Fruit fly (Drosophila melanogaster) whole organism: ENCODE results near the gene CG14273.

Experiments used
- CG8478 ChIP-seq: fragments of >200 bp; optimal IDR thresholded peaks from 2 replicates; lab custom pipeline; 2018; ENCODE audit warnings: inconsistent platforms
- Dll ChIP-seq: fragments of >200 bp; optimal IDR thresholded peaks from 2 replicates; lab custom pipeline; 2017
- EcR ChIP-seq, 2 experiments: fragments of >200 bp; optimal IDR thresholded peaks; 2 replicates each; lab custom pipeline; 2017; ENCODE audit warnings: missing biosample characterization in 2 of 2, missing genetic modification characterization in 2 of 2, missing genetic modification reagents in 2 of 2
- pan ChIP-seq: fragments of >200 bp; optimal IDR thresholded peaks from 2 replicates; lab custom pipeline; 2017
- psq ChIP-seq: fragments of >200 bp; optimal IDR thresholded peaks from 2 replicates; lab custom pipeline; 2017
- usp ChIP-seq: fragments of >200 bp; optimal IDR thresholded peaks from 2 replicates; lab custom pipeline; 2017; ENCODE audit warnings: missing biosample characterization, missing genetic modification characterization, mixed read lengths

CG14273 gene

DNA sequence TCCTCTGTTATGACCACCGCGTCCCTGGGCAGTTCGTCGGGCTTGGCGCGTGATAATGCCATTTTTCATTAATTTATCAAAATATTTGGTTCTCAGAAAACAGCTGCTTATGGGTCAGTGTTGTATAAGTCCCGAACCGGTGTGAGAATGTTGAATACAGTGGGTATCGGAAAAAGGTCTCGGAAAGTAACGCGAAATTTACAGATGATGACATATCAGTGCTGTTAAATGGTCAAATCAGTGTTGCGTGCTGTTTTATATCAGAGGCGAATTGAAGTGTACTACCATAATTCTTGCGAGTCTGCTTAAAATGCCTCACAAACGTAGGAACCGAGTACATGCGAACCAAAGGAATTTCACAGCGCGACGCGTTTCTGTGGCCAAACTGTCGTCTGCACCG, 40.2 kb downstream of the CG14273 start, which contains the start of the genes CG13392 and Rcd4:
Gene CG13392 (minus strand): TSS at position 162 of the 400 bp plus-strand sequence.
Gene Rcd4 (plus strand): TSS at position 216 of the 400 bp plus-strand sequence.
- no peak for TF ChIP-seq psq (lab: Kevin White, UChicago)
- no peak for TF ChIP-seq Dll (lab: Kevin White, UChicago)
- TF ChIP-seq pan (lab: Kevin White, UChicago) = no peak
- no peak for TF ChIP-seq usp (GFP tag; lab: Kevin White, UChicago)
- TF ChIP-seq EcR (GFP tag; optimal IDR thresholded peaks at IDR 0.05; lab: Kevin White, UChicago) = no peak
- TF ChIP-seq CG8478 (lab: Kevin White, UChicago) = no peak

DNA sequence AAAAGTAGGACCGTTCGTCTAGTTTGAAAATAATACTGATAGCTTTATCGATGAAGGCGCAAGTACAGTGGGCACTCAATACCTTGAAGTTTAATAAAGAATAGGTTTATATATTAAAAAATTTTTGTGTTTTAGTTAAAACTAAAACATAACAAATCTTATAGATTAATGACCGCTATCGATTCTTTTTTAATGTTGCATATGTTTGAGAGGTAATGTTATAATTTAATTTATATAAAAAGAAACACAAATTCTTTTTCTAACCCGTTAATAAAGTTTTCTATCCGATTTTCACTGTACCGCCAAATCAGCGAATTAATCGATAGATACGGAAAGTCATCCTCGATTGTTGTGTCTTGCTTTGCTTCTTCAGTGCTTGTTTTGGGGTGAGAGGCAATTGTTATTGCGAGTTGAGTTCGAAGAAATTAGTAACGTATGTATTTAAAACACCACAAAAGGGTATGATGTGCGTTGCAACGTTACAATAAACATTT, 41.7 kb downstream of the CG14273 start, which contains the start of the genes Dad1 and CG13384:
Gene Dad1 (minus strand): TSS at position 30 of the 494 bp plus-strand sequence.
Gene CG13384 (plus strand): TSS at position 348 of the 494 bp plus-strand sequence.
- TF ChIP-seq pan (lab: Kevin White, UChicago) (no peak), psq (lab: Kevin White, UChicago) (no peak), usp (GFP tag; lab: Kevin White, UChicago) (no peak), EcR (GFP tag; optimal IDR thresholded peaks at IDR 0.05; lab: Kevin White, UChicago) (no peak), Dll (lab: Kevin White, UChicago) (no peak), CG8478 (lab: Kevin White, UChicago) (no peak)

DNA sequence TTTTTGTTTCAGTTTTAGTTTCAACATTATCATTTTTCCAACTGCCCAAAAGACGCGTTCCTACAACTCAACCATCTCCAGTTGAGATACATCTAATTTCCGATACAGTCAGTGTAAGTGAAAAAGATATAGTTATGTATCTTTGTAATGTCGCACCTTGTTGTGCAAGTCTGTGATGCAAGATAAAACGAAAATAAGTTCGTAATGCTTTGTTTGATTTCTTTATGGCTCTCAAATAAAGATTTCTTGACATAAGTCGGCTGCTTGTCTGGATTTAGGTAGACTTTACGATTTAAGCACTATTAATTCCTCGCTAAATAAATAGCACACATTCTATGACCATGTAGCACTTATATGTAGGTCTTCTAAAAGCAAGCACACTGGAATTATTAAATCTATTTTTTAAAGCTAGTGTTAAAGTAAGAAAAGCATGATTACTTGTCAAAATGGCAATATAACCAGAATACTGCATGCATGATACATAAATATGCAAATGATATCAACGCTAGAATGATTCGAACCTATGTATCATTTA, 42.6 kb downstream of the CG14273 start:
- TF ChIP-seq CG8478 (lab: Kevin White, UChicago) (no peak), EcR (GFP tag; optimal IDR thresholded peaks at IDR 0.05; lab: Kevin White, UChicago) (no peak)

DNA sequence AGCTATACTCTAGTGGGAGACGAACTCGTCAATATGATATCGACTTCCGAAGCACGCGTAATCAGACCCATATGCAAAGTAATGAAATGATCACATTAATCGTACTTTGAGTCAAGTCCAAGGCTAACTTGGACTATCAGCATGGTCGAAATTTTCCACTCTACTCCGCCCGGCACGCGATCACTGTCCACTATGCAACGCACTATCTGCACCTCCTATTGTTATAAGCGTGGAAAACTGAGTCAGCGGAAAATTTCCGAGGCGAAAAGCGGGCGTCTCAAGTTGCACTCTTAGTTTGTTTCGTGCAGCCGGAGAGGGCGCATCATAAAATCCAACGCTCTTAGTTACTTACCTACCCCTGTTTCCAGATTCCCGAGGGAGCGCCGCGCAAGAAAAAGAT, 43.4 kb downstream of the CG14273 start:
- no peak for TF ChIP-seq EcR (GFP tag; optimal IDR thresholded peaks at IDR 0.05; lab: Kevin White, UChicago)
- no peak for TF ChIP-seq Dll (lab: Kevin White, UChicago)
- TF ChIP-seq usp (GFP tag; lab: Kevin White, UChicago) = no peak
- TF ChIP-seq CG8478 (lab: Kevin White, UChicago) = no peak
- no peak for TF ChIP-seq pan (lab: Kevin White, UChicago)
- TF ChIP-seq psq (lab: Kevin White, UChicago) = no peak

DNA sequence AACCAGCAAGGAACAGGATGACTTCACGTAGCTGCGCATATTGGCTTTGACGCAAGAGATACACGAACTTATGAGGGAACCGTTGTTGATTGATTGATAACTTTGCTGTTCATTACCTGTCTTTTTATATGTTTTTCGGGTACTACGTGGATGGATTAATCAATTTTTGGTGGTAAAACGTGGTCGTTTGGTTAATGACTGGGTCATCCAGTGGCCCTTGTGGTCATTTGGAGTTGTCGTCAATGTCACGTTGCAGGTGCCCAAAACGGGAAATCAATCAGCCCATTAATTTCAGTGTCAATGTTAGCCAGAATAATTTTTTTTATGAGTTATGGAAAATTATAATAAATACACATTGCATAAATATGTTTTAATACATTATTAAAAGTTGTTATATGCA, 46.7 kb downstream of the CG14273 start, which contains the start of gene CG42819:
Gene CG42819 (minus strand): TSS at position 101 of the 400 bp plus-strand sequence.
- no peak for TF ChIP-seq Dll (lab: Kevin White, UChicago)

DNA sequence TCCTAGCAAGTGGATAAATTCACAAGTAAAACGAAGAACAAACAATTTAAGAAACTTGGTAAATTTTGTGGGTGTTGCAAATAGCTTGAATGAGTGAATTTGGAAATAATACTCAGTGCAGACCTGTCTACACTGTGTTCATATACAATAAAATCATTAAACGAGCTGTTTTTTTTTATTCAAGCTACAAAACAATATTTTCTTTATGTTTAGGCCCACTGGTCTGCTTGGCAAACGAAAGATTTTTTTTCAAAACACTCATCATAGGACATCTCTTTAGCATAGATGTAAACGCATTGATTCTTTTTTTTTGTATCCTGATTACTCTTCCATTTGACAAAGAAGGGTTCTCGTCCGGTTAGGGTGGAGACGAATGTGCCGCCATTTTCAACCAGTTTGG, 49.8 kb downstream of the CG14273 start, which contains the start of gene CG42820:
Gene CG42820 (minus strand): TSS at position 101 of the 400 bp plus-strand sequence.
- TF ChIP-seq usp (GFP tag; lab: Kevin White, UChicago) (no peak), Dll (lab: Kevin White, UChicago) (no peak), pan (lab: Kevin White, UChicago) (no peak), psq (lab: Kevin White, UChicago) (no peak), CG8478 (lab: Kevin White, UChicago) (no peak), EcR (GFP tag; optimal IDR thresholded peaks at IDR 0.05; lab: Kevin White, UChicago) (no peak)

DNA sequence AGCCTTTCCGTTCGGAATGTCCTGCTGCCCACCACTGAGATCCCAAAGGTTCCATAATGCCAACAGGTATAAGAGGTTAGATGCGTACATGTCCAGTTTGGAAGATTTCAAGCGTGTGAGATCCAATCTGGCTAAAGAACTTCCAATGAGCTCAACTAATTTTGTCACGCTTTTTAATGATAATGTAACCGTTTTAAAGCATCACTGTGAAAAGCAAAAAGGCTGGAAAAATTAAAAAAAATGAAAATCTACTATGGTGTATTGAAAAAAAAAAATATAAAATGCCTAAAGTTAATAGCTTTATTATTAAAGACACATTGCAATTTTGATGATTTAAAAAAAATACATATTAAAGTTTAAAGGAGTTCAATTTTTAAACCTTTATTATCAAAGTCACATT, 50.6 kb downstream of the CG14273 start, which contains the start of gene Acp29AB:
Gene Acp29AB (minus strand): TSS at position 101 of the 400 bp plus-strand sequence.
- no peak for TF ChIP-seq CG8478 (lab: Kevin White, UChicago)
- TF ChIP-seq Dll (lab: Kevin White, UChicago) = no peak
- TF ChIP-seq psq (lab: Kevin White, UChicago) = no peak
- TF ChIP-seq EcR (GFP tag; optimal IDR thresholded peaks at IDR 0.05; lab: Kevin White, UChicago) = no peak
- TF ChIP-seq usp (GFP tag; lab: Kevin White, UChicago) = no peak
- no peak for TF ChIP-seq pan (lab: Kevin White, UChicago)
